Fruit fly (Drosophila melanogaster) whole organism, adult: ENCODE results near the gene CG34327.

Experiments used
- CG11617 ChIP-seq: fragments of 200-800 bp; sonication (Bioruptor generic); optimal IDR thresholded peaks from 2 replicates; lab custom pipeline; 2017; ENCODE audit warnings: mild to moderate bottlenecking, missing biosample characterization, missing genetic modification reagents, missing genetic modification characterization
- CG12768 ChIP-seq: fragments of 200-800 bp; sonication (Bioruptor generic); optimal IDR thresholded peaks from 2 replicates; lab custom pipeline; 2017; ENCODE audit warnings: missing biosample characterization, missing genetic modification characterization, mild to moderate bottlenecking, moderate library complexity, missing genetic modification reagents
- CG14711 ChIP-seq: fragments of 200-800 bp; sonication (Bioruptor generic); optimal IDR thresholded peaks from 2 replicates; lab custom pipeline; 2018; ENCODE audit warnings: missing biosample characterization, mild to moderate bottlenecking, missing genetic modification characterization, moderate library complexity
- CG1620 ChIP-seq: fragments of 200-800 bp; sonication (Bioruptor generic); optimal IDR thresholded peaks from 2 replicates; lab custom pipeline; 2016; ENCODE audit warnings: missing biosample characterization, missing genetic modification characterization
- CG33017 ChIP-seq: fragments of 200-800 bp; sonication (Bioruptor generic); optimal IDR thresholded peaks from 2 replicates; lab custom pipeline; 2018; ENCODE audit warnings: missing biosample characterization, mild to moderate bottlenecking, missing genetic modification characterization, moderate library complexity
- CG5204 ChIP-seq: fragments of 200-800 bp; sonication (Bioruptor generic); optimal IDR thresholded peaks from 2 replicates; lab custom pipeline; 2016; ENCODE audit warnings: missing biosample characterization, missing genetic modification characterization
- CG7045 ChIP-seq: fragments of 200-800 bp; sonication (Bioruptor generic); optimal IDR thresholded peaks from 2 replicates; lab custom pipeline; 2017; ENCODE audit warnings: missing biosample characterization, mild to moderate bottlenecking, missing genetic modification characterization
- CG7101 ChIP-seq: fragments of 200-800 bp; sonication (Bioruptor generic); optimal IDR thresholded peaks from 2 replicates; lab custom pipeline; 2018; ENCODE audit warnings: missing biosample characterization, mild to moderate bottlenecking, missing genetic modification characterization, moderate library complexity
- Clk ChIP-seq: fragments of 200-800 bp; sonication (Bioruptor generic); optimal IDR thresholded peaks from 2 replicates; lab custom pipeline; 2017; ENCODE audit warnings: missing biosample characterization, missing genetic modification characterization
- Crg-1 ChIP-seq: fragments of 200-800 bp; sonication (Bioruptor generic); optimal IDR thresholded peaks from 2 replicates; lab custom pipeline; 2016; ENCODE audit warnings: missing biosample characterization, missing genetic modification characterization
- Hr96 ChIP-seq: fragments of 200-800 bp; sonication (Bioruptor generic); optimal IDR thresholded peaks from 2 replicates; lab custom pipeline; 2016; ENCODE audit warnings: missing biosample characterization, missing genetic modification characterization
- Mnt ChIP-seq: fragments of 200-800 bp; sonication (Bioruptor generic); optimal IDR thresholded peaks from 2 replicates; lab custom pipeline; 2016; ENCODE audit warnings: missing biosample characterization, mild to moderate bottlenecking, missing genetic modification characterization
- bab1 ChIP-seq: fragments of 200-800 bp; sonication (Bioruptor generic); optimal IDR thresholded peaks from 3 replicates; lab custom pipeline; 2019; ENCODE audit warnings: missing biosample characterization, mild to moderate bottlenecking, missing genetic modification characterization, moderate library complexity
- cic ChIP-seq: fragments of 200-800 bp; sonication (Bioruptor generic); optimal IDR thresholded peaks from 2 replicates; lab custom pipeline; 2017; ENCODE audit warnings: missing biosample characterization, mild to moderate bottlenecking, missing genetic modification characterization, moderate library complexity
- cnc ChIP-seq, 2 experiments: fragments of >200 bp; optimal IDR thresholded peaks; 2 replicates each; lab custom pipeline; 2017
- kay ChIP-seq: fragments of 200-800 bp; sonication (Bioruptor generic); peaks from one replicate; lab custom pipeline; 2016; ENCODE audit warnings: missing biosample characterization, missing genetic modification characterization, borderline replicate concordance
- ovo ChIP-seq: fragments of 200-800 bp; sonication (Bioruptor generic); optimal IDR thresholded peaks from 2 replicates; lab custom pipeline; 2016; ENCODE audit warnings: missing biosample characterization, missing genetic modification characterization
- pad ChIP-seq: fragments of 200-800 bp; sonication (Bioruptor generic); optimal IDR thresholded peaks from 3 replicates; lab custom pipeline; 2017; ENCODE audit warnings: missing biosample characterization, missing genetic modification characterization, mild to moderate bottlenecking, moderate library complexity, missing genetic modification reagents
- tj ChIP-seq: fragments of 200-800 bp; sonication (Bioruptor generic); optimal IDR thresholded peaks from 3 replicates; lab custom pipeline; 2017; ENCODE audit warnings: missing biosample characterization, mild to moderate bottlenecking, missing genetic modification characterization, moderate library complexity
- toe ChIP-seq: fragments of 200-800 bp; sonication (Bioruptor generic); optimal IDR thresholded peaks from 2 replicates; lab custom pipeline; 2016; ENCODE audit warnings: missing biosample characterization, missing genetic modification characterization

CG34327 gene

DNA sequence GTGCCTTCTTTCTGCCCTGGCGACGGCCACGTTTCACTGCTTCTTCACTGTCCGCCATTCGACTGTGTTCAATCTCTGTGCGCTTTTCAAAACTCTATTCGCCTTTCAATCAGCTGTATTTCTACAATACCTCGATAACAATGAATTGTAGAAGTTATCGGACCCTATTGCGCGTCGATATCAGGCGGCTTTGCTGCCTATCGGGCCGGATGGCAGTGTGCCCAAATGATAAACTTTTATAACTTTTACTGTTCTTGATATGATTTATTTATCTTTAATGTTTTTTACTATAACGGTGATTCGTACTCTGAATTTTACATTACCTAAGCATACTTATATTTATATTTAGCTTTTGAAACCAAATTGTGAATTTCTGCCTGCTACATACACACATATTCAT is 21.2 kb upstream of the CG34327 start, which contains the start of gene CG8915:
TSS of gene CG8915 (minus strand) at position 148 of the 400 bp plus-strand sequence.
- no peak for TF ChIP-seq CG12768 (GFP tag; lab: Kevin White, UChicago)
- TF ChIP-seq Hr96 (GFP tag; lab: Kevin White, UChicago), result no peak
- no peak for TF ChIP-seq Mnt
- no peak for TF ChIP-seq cic
- no peak for TF ChIP-seq CG33017 (tag; lab: Kevin White, UChicago)
- no peak for TF ChIP-seq Crg-1 (GFP tag; lab: Kevin White, UChicago)
- TF ChIP-seq CG7101 (tag; lab: Kevin White, UChicago), result no peak
- peak; percentile 2 for TF ChIP-seq CG5204 (GFP tag; lab: Kevin White, UChicago)
- TF ChIP-seq ovo, result no peak
- TF ChIP-seq CG7045 (GFP tag; lab: Kevin White, UChicago), result no peak
- no peak for TF ChIP-seq CG11617 (GFP tag; lab: Kevin White, UChicago)
- TF ChIP-seq bab1 (GFP tag; lab: Kevin White, UChicago), result peak; percentile 42
- no peak for TF ChIP-seq CG1620 (GFP tag; lab: Kevin White, UChicago)
- TF ChIP-seq cnc (optimal IDR thresholded peaks at IDR 0.05; lab: Kevin White, UChicago), result no peak
- TF ChIP-seq CG14711, result no peak

DNA sequence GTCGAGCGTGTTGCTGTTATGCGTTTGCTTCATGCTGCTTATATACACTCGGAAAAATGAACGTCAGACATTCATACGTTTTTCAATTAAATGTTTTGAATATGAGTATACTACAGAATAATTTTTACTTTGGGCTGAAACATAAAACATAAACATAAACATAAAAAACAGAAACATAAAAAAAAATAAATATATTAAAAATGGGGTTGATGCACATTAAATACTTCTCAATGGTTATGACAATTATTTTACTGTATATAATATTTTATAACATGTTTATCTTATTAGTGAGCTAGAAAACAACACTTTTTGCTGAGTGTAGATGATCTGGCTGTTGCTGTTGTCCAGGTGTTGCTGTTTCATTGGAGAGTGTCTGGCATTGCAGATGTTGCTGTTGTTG is 13.8 kb upstream of the CG34327 start:
- TF ChIP-seq pad (GFP tag; lab: Kevin White, UChicago) (no peak), cnc (optimal IDR thresholded peaks at IDR 0.05; lab: Kevin White, UChicago) (no peak), Clk (GFP tag; lab: Kevin White, UChicago) (no peak), CG7045 (GFP tag; lab: Kevin White, UChicago) (no peak)

DNA sequence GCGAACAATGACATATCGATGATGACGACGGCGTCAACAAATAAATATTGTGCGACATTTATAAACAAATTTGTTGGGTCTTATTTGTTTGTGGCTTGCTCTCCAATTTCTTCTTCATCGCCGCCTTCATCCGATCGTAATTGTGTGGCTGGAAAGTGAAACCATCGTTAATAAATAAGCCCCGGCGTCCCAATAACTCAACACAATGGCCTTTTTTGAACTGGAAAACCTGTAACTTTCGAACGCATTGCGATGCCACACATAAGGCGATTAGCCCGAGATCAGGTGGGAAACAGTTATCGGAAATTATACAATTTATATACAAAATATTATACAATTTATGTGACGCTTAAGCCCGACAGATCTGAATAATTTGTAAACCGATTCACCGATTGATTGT is 12.9 kb upstream of the CG34327 start:
- TF ChIP-seq ovo, result no peak
- TF ChIP-seq CG12768 (GFP tag; lab: Kevin White, UChicago), result no peak
- TF ChIP-seq toe (GFP tag; lab: Kevin White, UChicago), result no peak
- TF ChIP-seq pad (GFP tag; lab: Kevin White, UChicago), result no peak
- TF ChIP-seq cnc (optimal IDR thresholded peaks at IDR 0.05; lab: Kevin White, UChicago), result no peak
- no peak for TF ChIP-seq Crg-1 (GFP tag; lab: Kevin White, UChicago)
- no peak for TF ChIP-seq CG5204 (GFP tag; lab: Kevin White, UChicago)
- no peak for TF ChIP-seq CG7045 (GFP tag; lab: Kevin White, UChicago)
- no peak for TF ChIP-seq CG1620 (GFP tag; lab: Kevin White, UChicago)
- no peak for TF ChIP-seq CG33017 (tag; lab: Kevin White, UChicago)
- no peak for TF ChIP-seq Clk (GFP tag; lab: Kevin White, UChicago)
- TF ChIP-seq CG7101 (tag; lab: Kevin White, UChicago), result no peak
- no peak for TF ChIP-seq cic
- no peak for TF ChIP-seq Mnt
- TF ChIP-seq CG11617 (GFP tag; lab: Kevin White, UChicago), result no peak

DNA sequence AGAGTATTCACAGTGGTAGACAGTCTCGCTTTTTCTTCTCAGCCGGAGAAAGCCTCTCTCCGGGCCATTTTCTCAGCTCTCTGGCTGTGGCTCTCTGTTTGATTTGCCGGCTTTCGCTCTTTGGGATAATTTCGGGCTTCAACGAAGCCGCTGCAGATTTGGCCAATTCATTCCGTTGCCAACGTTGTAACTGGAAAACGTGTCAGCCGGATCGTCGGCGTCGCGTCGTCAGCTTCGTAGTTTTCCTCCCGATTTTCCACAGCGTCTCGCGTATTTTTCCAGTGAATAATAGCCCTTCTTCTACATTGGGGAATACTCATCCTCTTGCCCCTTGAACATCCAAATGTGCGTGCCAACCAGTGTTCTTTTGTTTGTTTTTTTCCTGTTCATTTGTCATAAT is 9.0 kb upstream of the CG34327 start, which contains the start of gene f:
TSS of gene f (plus strand) at position 301 of the 400 bp plus-strand sequence.
- TF ChIP-seq CG5204 (GFP tag; lab: Kevin White, UChicago), result no peak
- TF ChIP-seq toe (GFP tag; lab: Kevin White, UChicago), result no peak
- no peak for TF ChIP-seq CG7045 (GFP tag; lab: Kevin White, UChicago)
- TF ChIP-seq bab1 (GFP tag; lab: Kevin White, UChicago), result no peak
- no peak for TF ChIP-seq CG12768 (GFP tag; lab: Kevin White, UChicago)
- no peak for TF ChIP-seq kay (GFP tag; lab: Kevin White, UChicago)
- TF ChIP-seq CG1620 (GFP tag; lab: Kevin White, UChicago), result no peak
- no peak for TF ChIP-seq cnc (optimal IDR thresholded peaks at IDR 0.05; lab: Kevin White, UChicago)
- TF ChIP-seq Clk (GFP tag; lab: Kevin White, UChicago), result no peak
- TF ChIP-seq Mnt, result no peak

DNA sequence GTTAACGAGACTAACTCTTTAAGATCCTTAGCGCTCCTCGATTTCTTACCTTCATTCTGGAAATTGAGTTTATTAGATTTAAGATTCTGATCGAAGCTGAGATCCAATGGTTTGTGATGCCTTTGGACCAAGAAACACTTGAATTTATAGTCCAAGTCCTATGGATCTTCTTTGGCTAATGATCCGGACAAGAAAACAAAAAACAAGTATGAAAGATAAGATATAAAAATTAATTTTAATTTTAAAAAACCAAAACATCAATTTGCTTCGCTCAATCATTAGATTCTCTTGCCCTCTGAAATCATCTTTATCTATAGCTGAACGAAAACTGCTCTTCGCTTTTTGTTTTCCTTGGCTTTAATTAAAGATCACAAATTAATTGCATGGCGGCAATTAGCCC is 7.3 kb upstream of the CG34327 start, which contains the start of gene CG10597:
TSS of gene CG10597 (minus strand) at position 101 of the 400 bp plus-strand sequence.
- TF ChIP-seq CG7101 (tag; lab: Kevin White, UChicago), result no peak
- TF ChIP-seq ovo, result no peak

DNA sequence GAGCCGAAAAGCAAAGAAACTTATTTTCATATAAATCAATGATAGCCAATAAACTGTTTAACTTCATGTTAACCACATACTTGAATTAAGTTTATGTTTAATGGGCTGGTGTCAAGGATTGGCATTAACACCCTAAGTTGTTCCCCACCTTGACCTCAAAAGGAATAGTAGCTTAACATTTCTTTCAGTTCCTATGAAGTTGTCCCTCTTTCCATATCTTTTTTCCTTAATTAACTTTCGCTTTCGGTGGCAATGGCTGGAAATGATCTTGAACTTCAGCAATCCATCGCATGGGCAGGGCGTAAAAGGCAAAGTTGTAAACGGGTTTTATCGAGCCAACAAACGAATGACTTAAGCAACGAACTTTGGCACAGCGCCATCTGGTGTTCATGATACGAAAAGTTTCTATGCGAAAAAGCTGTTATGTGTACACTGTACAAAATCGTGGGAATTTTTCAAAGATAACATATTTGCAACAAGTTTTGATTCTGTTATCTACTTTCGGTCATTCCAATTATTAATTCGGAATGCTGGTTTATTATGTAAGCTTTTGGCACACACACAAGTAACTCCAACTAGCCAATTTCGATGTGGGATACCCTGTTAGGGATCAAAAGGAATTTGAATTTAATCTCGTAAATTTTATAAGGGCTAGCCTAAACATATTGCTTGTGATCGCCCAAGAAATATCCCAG is 6.0 kb upstream of the CG34327 start:
- TF ChIP-seq CG5204 (GFP tag; lab: Kevin White, UChicago), result no peak
- no peak for TF ChIP-seq kay (GFP tag; lab: Kevin White, UChicago)
- TF ChIP-seq CG11617 (GFP tag; lab: Kevin White, UChicago), result no peak
- no peak for TF ChIP-seq toe (GFP tag; lab: Kevin White, UChicago)
- TF ChIP-seq tj (GFP tag; lab: Kevin White, UChicago), result no peak
- no peak for TF ChIP-seq cic
- no peak for TF ChIP-seq CG7045 (GFP tag; lab: Kevin White, UChicago)
- no peak for TF ChIP-seq CG1620 (GFP tag; lab: Kevin White, UChicago)
- TF ChIP-seq CG33017 (tag; lab: Kevin White, UChicago), result no peak
- no peak for TF ChIP-seq CG12768 (GFP tag; lab: Kevin White, UChicago)
- TF ChIP-seq bab1 (GFP tag; lab: Kevin White, UChicago), result no peak
